Worm (Caenorhabditis elegans) whole organism, L4/young adult: Measurements from ENCODE around the gene col-12.

Experiments
- W03F9.2 ChIP-seq: fragments of 150-350 bp; optimal IDR thresholded peaks from 2 replicates; lab custom pipeline; 2014; ENCODE audit warnings: missing biosample characterization, missing genetic modification characterization
- dao-5 ChIP-seq: sonication (generic microtip); optimal IDR thresholded peaks from 2 replicates; lab custom pipeline; 2016; ENCODE audit warnings: missing genotype, missing genetic modification characterization, moderate library complexity, missing compliant biosample characterization
- him-1 ChIP-seq: sonication (generic microtip); optimal IDR thresholded peaks from 2 replicates; lab custom pipeline; 2016; ENCODE audit warnings: missing genotype, missing genetic modification reagents, missing genetic modification characterization, missing compliant biosample characterization

- TF ChIP-seq dao-5 (tag; lab: Kevin White, UChicago) (no peak), him-1 (tag; lab: Kevin White, UChicago) (no peak), W03F9.2 (tag; lab: Kevin White, UChicago) (no peak)
Observed at ce11 chrV:10460685-10461084, 35.7 kb upstream of the col-12 start.
